Worm (Caenorhabditis elegans): Measurements from ENCODE around the gene Y116A8C.40.
A peak's percentile ranks its signal among the peaks of the same experiment; 100 is the strongest.

Gene Y116A8C.40

DNA sequence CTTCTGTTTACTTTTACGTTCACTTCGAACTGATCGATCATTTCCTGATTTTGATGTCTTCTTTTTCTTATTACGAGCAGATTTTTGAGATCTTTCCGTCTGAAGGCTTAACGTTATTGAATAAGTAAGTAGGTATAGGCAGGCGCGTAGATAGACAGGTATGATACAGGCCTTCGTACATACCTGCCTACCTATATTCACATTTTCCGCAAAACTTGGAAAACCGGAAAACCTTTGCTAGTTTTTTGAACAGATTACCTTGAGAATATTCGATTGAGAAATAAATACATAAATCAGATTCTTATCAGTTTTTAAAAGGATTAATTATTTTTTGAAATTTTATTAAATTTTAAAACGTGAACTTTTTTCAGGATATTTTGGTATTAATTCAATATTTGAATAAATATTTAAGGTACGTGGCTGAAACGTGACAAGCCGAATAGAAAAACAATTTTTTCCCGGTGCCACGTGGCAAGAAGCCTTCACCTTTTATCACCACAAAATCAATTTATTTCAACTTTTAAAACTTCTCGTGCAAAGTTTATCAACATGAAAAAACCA lies 19.7 kb downstream of the Y116A8C.40 start, which contains the start of the genes Y116A8C.37 and Y116A8C.38:
Gene Y116A8C.37 (minus strand): TSS at position 101 of the 561 bp plus-strand sequence.
Gene Y116A8C.38 (plus strand): TSS at position 511 of the 561 bp plus-strand sequence.
- no peak for TF ChIP-seq ztf-23 (GFP tag; IDR thresholded peaks at IDR 0.05)
- TF ChIP-seq tab-1 (GFP tag; IDR thresholded peaks at IDR 0.05) = no peak
- TF ChIP-seq med-1 (GFP tag; optimal IDR thresholded peaks at IDR 0.05; ENCODE audit: insufficient read depth) = no peak
- TF ChIP-seq cog-1 (tag; optimal IDR thresholded peaks at IDR 0.05) = no peak
- TF ChIP-seq T22C8.4 (GFP tag; IDR thresholded peaks at IDR 0.05) = no peak
- no peak for TF ChIP-seq ref-1 (GFP tag; conservative IDR thresholded peaks at IDR 0.05)
- TF ChIP-seq ztf-29 (GFP tag; IDR thresholded peaks at IDR 0.05) = no peak
- TF ChIP-seq flt-1 (GFP tag; IDR thresholded peaks at IDR 0.05) = no peak
- no peak for TF ChIP-seq klf-2 (GFP tag; conservative IDR thresholded peaks at IDR 0.05)

DNA sequence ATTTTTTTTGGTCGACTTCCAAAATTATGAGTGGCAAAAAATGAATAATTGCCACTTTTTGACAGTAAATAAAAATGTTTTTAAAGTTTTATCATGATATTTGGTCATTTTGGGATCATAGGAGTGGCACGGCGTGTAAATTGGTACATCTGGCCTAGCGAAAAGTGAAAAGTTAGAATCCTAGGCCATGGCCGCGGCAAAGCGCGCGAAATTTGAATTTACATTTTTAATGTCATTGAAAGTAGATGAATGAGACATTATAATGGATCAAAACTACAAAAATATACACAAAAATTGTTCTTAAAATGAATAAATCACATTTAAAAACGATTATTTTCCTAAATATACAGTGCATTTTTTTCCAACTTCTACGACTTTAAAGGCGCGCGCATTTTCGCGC lies 24.3 kb downstream of the Y116A8C.40 start:
- TF ChIP-seq ztf-29 (GFP tag; IDR thresholded peaks at IDR 0.05) (no peak), ref-1 (GFP tag; conservative IDR thresholded peaks at IDR 0.05) (no peak), flt-1 (GFP tag; IDR thresholded peaks at IDR 0.05) (no peak), med-1 (GFP tag; optimal IDR thresholded peaks at IDR 0.05; ENCODE audit: insufficient read depth) (no peak), T22C8.4 (GFP tag; IDR thresholded peaks at IDR 0.05) (no peak), ztf-23 (GFP tag; IDR thresholded peaks at IDR 0.05) (no peak), klf-2 (GFP tag; conservative IDR thresholded peaks at IDR 0.05) (no peak), cog-1 (tag; optimal IDR thresholded peaks at IDR 0.05) (no peak), tab-1 (GFP tag; IDR thresholded peaks at IDR 0.05) (no peak)

DNA sequence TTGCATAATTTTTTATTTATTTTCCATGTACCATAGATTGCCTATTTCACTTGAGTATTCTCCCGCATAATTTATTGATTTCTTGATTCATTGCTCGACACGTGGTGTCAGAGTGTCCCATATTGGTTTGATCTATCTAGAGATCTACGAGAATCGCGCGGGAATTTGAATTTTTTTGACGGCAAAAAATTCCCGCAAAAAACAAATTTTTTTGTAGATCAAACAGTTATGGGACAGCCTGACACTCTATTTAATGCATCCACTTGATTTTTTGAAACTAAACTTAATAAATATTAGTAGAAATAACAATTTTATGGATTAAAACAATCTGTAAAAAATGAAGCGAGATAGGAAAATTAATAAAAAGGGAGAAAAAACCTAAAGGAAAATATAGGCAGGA lies 24.8 kb downstream of the Y116A8C.40 start:
- no peak for TF ChIP-seq ztf-23 (GFP tag; IDR thresholded peaks at IDR 0.05)
- no peak for TF ChIP-seq klf-2 (GFP tag; conservative IDR thresholded peaks at IDR 0.05)
- no peak for TF ChIP-seq med-1 (GFP tag; optimal IDR thresholded peaks at IDR 0.05; ENCODE audit: insufficient read depth)
- no peak for TF ChIP-seq flt-1 (GFP tag; IDR thresholded peaks at IDR 0.05)
- TF ChIP-seq tab-1 (GFP tag; IDR thresholded peaks at IDR 0.05) = no peak
- no peak for TF ChIP-seq T22C8.4 (GFP tag; IDR thresholded peaks at IDR 0.05)
- no peak for TF ChIP-seq ztf-29 (GFP tag; IDR thresholded peaks at IDR 0.05)
- no peak for TF ChIP-seq ref-1 (GFP tag; conservative IDR thresholded peaks at IDR 0.05)
- no peak for TF ChIP-seq cog-1 (tag; optimal IDR thresholded peaks at IDR 0.05)

DNA sequence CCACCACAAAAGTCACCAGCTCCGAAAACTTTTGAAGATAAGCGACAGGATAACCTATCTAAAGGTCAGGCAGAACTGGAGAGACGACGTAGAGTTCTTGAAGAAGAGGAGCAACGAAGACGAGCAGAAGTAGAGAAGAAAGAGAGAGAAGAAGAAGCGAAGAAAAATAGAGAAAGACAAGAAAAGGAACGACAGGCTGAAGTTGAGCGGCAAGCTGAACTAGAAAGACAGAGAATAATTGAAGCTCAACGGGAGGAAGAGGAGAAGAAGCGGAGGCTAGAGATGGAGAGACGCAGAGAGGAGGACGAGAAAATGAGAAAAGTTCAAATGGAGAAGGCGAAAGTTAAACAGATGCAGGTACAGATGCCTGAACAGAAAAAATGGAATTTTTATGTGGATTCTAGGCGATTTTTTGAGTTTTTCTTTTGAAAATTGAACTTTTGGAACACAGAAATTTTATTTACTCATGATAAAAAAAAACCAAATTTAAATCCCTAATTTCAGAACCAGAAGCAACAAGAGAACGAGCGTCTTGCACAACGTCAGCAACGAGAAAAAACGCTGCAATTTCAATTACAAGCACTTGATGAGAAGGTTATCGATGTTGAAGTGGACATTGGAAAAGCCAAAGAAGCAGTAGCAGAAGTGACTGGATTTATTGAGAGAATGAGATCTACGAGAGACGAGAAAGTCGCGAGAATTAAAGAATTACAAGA lies 29.6 kb downstream of the Y116A8C.40 start:
- TF ChIP-seq flt-1 (GFP tag; IDR thresholded peaks at IDR 0.05) (no peak), tab-1 (GFP tag; IDR thresholded peaks at IDR 0.05) (no peak), T22C8.4 (GFP tag; IDR thresholded peaks at IDR 0.05) (no peak)

DNA sequence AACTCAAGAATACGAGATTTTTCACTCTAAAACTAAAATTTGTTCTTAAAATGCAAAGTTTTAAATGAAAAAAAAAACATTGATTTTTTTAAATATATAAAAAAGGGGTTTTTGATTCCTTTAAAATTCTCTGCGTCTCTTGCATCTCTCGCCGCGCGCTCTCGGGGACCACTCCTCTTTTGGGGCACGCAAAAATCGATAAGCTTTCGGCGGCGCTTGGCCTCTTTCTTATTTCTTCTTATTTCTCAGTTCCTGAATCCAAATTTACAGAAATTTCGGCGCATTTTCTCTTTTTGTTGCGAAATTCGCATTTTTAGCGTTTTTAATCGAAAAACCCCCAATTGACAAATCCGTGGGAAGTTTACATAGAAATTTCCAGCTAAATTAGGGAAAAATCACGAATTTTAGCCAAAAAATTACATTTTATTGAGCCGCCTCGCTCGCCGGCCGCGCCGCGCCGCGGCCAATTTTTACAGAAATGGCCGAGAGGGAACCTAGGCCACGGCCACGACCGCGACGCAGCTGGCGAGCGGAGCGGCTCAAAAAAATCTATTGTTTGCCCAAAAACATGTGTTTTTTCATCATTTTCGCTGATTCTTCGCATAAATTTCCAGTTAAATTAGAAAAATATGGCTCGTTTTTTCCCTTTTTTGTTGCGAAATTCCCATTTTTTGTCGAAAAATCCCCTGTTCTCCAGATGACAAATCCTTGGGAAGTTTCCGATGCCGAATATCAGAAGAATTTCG lies 31.6 kb downstream of the Y116A8C.40 start, which contains the start of gene itsn-1:
Gene itsn-1 (plus strand): TSS at position 696 of the 746 bp plus-strand sequence.
- TF ChIP-seq tab-1 (GFP tag; IDR thresholded peaks at IDR 0.05) (no peak), klf-2 (GFP tag; conservative IDR thresholded peaks at IDR 0.05) (no peak), flt-1 (GFP tag; IDR thresholded peaks at IDR 0.05) (no peak), med-1 (GFP tag; optimal IDR thresholded peaks at IDR 0.05; ENCODE audit: insufficient read depth) (no peak), ref-1 (GFP tag; conservative IDR thresholded peaks at IDR 0.05) (no peak), T22C8.4 (GFP tag; IDR thresholded peaks at IDR 0.05) (peak; percentile 47; the same call in 1 of the 2 replicates), ztf-29 (GFP tag; IDR thresholded peaks at IDR 0.05) (no peak)

DNA sequence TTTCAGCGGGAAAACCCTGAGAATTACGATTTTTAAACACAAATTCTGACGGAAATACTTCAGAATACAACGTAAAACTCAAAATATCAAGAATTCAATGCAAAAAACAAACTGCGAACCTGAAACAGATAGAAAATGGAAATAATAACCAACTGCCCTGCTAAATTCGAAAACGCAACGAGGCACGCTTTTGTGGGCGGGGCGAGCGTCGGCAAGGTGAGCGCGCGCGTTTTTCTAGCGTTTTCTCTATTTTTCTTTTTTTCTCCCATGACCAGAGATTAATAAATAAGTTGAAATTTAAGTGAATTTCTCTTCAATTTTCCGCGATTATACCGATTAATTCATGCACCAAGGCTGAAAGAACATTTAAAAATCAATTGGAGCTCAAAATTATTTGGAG lies 32.2 kb downstream of the Y116A8C.40 start, which contains the start of gene uaf-2:
Gene uaf-2 (minus strand): TSS at position 183 of the 400 bp plus-strand sequence.
- TF ChIP-seq klf-2 (GFP tag; conservative IDR thresholded peaks at IDR 0.05) (no peak), ztf-23 (GFP tag; IDR thresholded peaks at IDR 0.05) (no peak), T22C8.4 (GFP tag; IDR thresholded peaks at IDR 0.05) (no peak), flt-1 (GFP tag; IDR thresholded peaks at IDR 0.05) (peak; percentile 25; the same call in 1 of the 2 replicates)

DNA sequence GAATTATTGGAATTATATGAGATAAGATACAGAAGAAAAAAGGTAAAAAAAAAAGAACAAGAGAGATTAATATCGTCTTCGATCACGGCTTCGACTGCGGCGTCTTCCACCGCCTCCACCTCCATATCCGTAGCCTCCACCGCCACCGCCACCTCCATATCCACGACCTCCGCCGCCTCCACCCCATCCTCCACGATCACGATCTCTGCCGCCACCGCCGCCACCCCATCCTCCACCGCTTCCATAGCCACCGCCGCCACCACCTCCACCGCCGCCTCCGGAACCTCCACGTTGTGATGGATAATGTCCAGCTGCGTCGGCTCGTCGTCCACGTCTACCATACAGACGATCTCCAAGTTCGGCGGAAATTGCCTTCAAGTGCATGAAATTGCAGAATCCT lies 34.0 kb downstream of the Y116A8C.40 start:
- TF ChIP-seq tab-1 (GFP tag; IDR thresholded peaks at IDR 0.05) = 0 out of 2 replicates have a peak, but pooled peaks have one; percentile 51
- no peak for TF ChIP-seq klf-2 (GFP tag; conservative IDR thresholded peaks at IDR 0.05)

DNA sequence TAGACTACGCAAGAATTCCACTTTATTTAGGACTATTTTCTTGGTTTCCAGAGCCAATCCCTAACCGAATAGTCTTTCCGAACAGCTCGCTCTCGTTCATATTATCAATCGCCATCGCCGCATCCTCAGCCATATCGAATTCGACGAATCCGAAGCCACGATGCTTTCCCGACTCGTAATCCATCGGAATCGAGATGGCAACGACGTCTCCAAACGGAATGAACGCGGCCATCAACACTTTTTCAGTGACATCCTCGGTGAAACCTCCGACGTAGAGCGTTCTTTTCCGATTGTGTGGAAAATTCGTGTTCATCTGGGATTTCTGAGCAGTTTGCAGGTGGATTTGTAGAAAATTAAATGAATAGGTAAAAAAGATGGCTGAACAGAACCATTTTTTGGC lies 34.4 kb downstream of the Y116A8C.40 start, which contains the start of gene cyn-13:
Gene cyn-13 (minus strand): TSS at position 313 of the 400 bp plus-strand sequence.
- no peak for TF ChIP-seq ref-1 (GFP tag; conservative IDR thresholded peaks at IDR 0.05)
- no peak for TF ChIP-seq ztf-29 (GFP tag; IDR thresholded peaks at IDR 0.05)
- no peak for TF ChIP-seq flt-1 (GFP tag; IDR thresholded peaks at IDR 0.05)
- TF ChIP-seq ztf-23 (GFP tag; IDR thresholded peaks at IDR 0.05) = no peak
- no peak for TF ChIP-seq klf-2 (GFP tag; conservative IDR thresholded peaks at IDR 0.05)
- no peak for TF ChIP-seq cog-1 (tag; optimal IDR thresholded peaks at IDR 0.05)
- no peak for TF ChIP-seq med-1 (GFP tag; optimal IDR thresholded peaks at IDR 0.05; ENCODE audit: insufficient read depth)
- TF ChIP-seq T22C8.4 (GFP tag; IDR thresholded peaks at IDR 0.05) = no peak
- no peak for TF ChIP-seq tab-1 (GFP tag; IDR thresholded peaks at IDR 0.05)

DNA sequence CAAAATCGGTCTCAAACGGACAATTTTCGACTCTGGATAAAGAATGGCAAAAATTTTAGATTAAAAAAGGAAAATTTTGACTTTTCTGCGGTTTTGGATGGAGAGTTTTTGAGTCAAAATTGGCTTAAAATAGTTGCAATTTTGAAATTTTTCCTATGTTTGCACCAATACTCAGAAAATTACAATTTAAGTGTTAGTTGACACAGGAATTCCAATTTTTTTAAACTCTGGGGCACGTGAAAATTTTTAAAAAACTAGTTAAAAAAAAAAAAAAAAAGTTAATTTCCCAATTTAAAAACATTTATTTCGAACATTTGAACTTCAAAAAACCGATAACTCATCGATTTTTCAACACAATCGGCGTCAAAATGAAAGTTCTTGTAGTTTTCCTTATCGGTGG lies 39.0 kb downstream of the Y116A8C.40 start, which contains the start of gene Y116A8C.33:
Gene Y116A8C.33 (plus strand): TSS at position 301 of the 400 bp plus-strand sequence.
- TF ChIP-seq ztf-29 (GFP tag; IDR thresholded peaks at IDR 0.05) (no peak), klf-2 (GFP tag; conservative IDR thresholded peaks at IDR 0.05) (no peak), cog-1 (tag; optimal IDR thresholded peaks at IDR 0.05) (no peak), med-1 (GFP tag; optimal IDR thresholded peaks at IDR 0.05; ENCODE audit: insufficient read depth) (no peak), T22C8.4 (GFP tag; IDR thresholded peaks at IDR 0.05) (no peak), tab-1 (GFP tag; IDR thresholded peaks at IDR 0.05) (no peak), flt-1 (GFP tag; IDR thresholded peaks at IDR 0.05) (no peak), ztf-23 (GFP tag; IDR thresholded peaks at IDR 0.05) (no peak)
